Worm (Caenorhabditis elegans): ENCODE data around the gene ddx-15.

- TF ChIP-seq mep-1 (tag; optimal IDR thresholded peaks at IDR 0.05) (no peak), flh-1 (GFP tag; optimal IDR thresholded peaks at IDR 0.05) (no peak), nhr-237 (tag; optimal IDR thresholded peaks at IDR 0.05) (no peak), snpc-4 (tag; optimal IDR thresholded peaks at IDR 0.05) (no peak), unc-62 (GFP tag; optimal IDR thresholded peaks at IDR 0.05) (no peak), drap-1 (GFP tag; optimal IDR thresholded peaks at IDR 0.05) (no peak), elt-3 (tag; optimal IDR thresholded peaks at IDR 0.05) (no peak), ces-1 (GFP tag; optimal IDR thresholded peaks at IDR 0.05) (no peak), lin-13 (tag; optimal IDR thresholded peaks at IDR 0.05) (no peak), ztf-11 (tag; optimal IDR thresholded peaks at IDR 0.05) (no peak)
Measured at ce11 chrIII:5585711-5586110, 5.8 kb downstream of the ddx-15 start.
